Comparison of ENCODE assay signal across 3 worm cellular contexts in genomic region chrII:3520988-3521850, ce11.
A peak's percentile ranks its signal among the peaks of the same experiment; 100 is the strongest.
TF ChIP-seq lines count a peak whose summit lies in the region.

TSS of gene W09G10.9 (plus strand) at chrII:3521800.

TF ChIP-seq in whole organism, L1 larva, 84 proteins besides CTCF, POLR2A, EP300 and RAD21 (continued from another document and continues in another):
- peak; percentile 63 for TF ChIP-seq nhr-85 (tag; lab: Kevin White, UChicago)
- peak; percentile 88 for TF ChIP-seq nhr-19 (GFP tag; conservative IDR thresholded peaks at IDR 0.05; lab: Robert Waterston, UW)
- peak; percentile 27 for TF ChIP-seq zip-4 (GFP tag; optimal IDR thresholded peaks at IDR 0.05; lab: Kevin White, UChicago)
- TF ChIP-seq mep-1 (tag; optimal IDR thresholded peaks at IDR 0.05; lab: Kevin White, UChicago): peak; percentile 23
- peak; percentile 76 for TF ChIP-seq isw-1 (GFP tag; IDR thresholded peaks at IDR 0.05; lab: Robert Waterston, UW)
- peak; percentile 48 for TF ChIP-seq F16B12.6 (tag; optimal IDR thresholded peaks at IDR 0.05; lab: Kevin White, UChicago)
- TF ChIP-seq nhr-90 (tag; optimal IDR thresholded peaks at IDR 0.05; lab: Kevin White, UChicago; ENCODE audit: poor library complexity): peak; percentile 60
- no peak for TF ChIP-seq mef-2 (tag; optimal IDR thresholded peaks at IDR 0.05; lab: Kevin White, UChicago)
- TF ChIP-seq unc-130 (tag; optimal IDR thresholded peaks at IDR 0.05; lab: Kevin White, UChicago): peak; percentile 10
- TF ChIP-seq C16A3.4 (tag; optimal IDR thresholded peaks at IDR 0.05; lab: Kevin White, UChicago): peak; percentile 41
- peak; percentile 80 for TF ChIP-seq nhr-71 (tag; optimal IDR thresholded peaks at IDR 0.05; lab: Kevin White, UChicago)
- no peak for TF ChIP-seq ces-1 (GFP tag; optimal IDR thresholded peaks at IDR 0.05; lab: Kevin White, UChicago)
- TF ChIP-seq lin-39 (tag; optimal IDR thresholded peaks at IDR 0.05; lab: Kevin White, UChicago): no peak
- peak; percentile 79 for TF ChIP-seq rnt-1 (tag; optimal IDR thresholded peaks at IDR 0.05; lab: Kevin White, UChicago)
- TF ChIP-seq blmp-1 (tag; optimal IDR thresholded peaks at IDR 0.05; lab: Kevin White, UChicago): no peak
- TF ChIP-seq pax-3 (tag; optimal IDR thresholded peaks at IDR 0.05; lab: Kevin White, UChicago): no peak
- TF ChIP-seq zag-1 (tag; optimal IDR thresholded peaks at IDR 0.05; lab: Kevin White, UChicago): no peak
- no peak for TF ChIP-seq nhr-84 (tag; optimal IDR thresholded peaks at IDR 0.05; lab: Kevin White, UChicago)
- TF ChIP-seq fkh-10 (GFP tag; optimal IDR thresholded peaks at IDR 0.05; lab: Kevin White, UChicago): peak; percentile 14
- peak; percentile 72 for TF ChIP-seq xbp-1 (tag; optimal IDR thresholded peaks at IDR 0.05; lab: Kevin White, UChicago)
- TF ChIP-seq sox-4 (tag; optimal IDR thresholded peaks at IDR 0.05; lab: Kevin White, UChicago): no peak
- peak in 1 of 2 experiments; percentile 56 for TF ChIP-seq ztf-11 (tag; optimal IDR thresholded peaks at IDR 0.05; lab: Kevin White, UChicago)
- peak; percentile 78 for TF ChIP-seq fkh-8 (tag; optimal IDR thresholded peaks at IDR 0.05; lab: Kevin White, UChicago)
- peak; percentile 38 to 53 for TF ChIP-seq efl-1 (optimal IDR thresholded peaks at IDR 0.05; lab: Kevin White, UChicago)
- TF ChIP-seq efl-1 (GFP tag; optimal IDR thresholded peaks at IDR 0.05 in 1 of 2; lab: Kevin White, UChicago): peak; percentile 29 to 93
- TF ChIP-seq nhr-11 (tag; optimal IDR thresholded peaks at IDR 0.05; lab: Kevin White, UChicago): no peak
- TF ChIP-seq ceh-82 (tag; optimal IDR thresholded peaks at IDR 0.05; lab: Kevin White, UChicago): peak; percentile 46 to 63 (median 62)
- no peak for TF ChIP-seq nhr-12 (tag; optimal IDR thresholded peaks at IDR 0.05; lab: Kevin White, UChicago)
- TF ChIP-seq lin-14 (GFP tag; optimal IDR thresholded peaks at IDR 0.05; lab: Kevin White, UChicago): peak; percentile 71
- TF ChIP-seq unc-86 (tag; optimal IDR thresholded peaks at IDR 0.05; lab: Kevin White, UChicago): peak; percentile 55
- TF ChIP-seq lin-13 (GFP tag; optimal IDR thresholded peaks at IDR 0.05; lab: Kevin White, UChicago): peak; percentile 32
- TF ChIP-seq dsc-1 (tag; optimal IDR thresholded peaks at IDR 0.05; lab: Kevin White, UChicago): peak; percentile 77
- TF ChIP-seq lin-35 (GFP tag; optimal IDR thresholded peaks at IDR 0.05; lab: Kevin White, UChicago): peak; percentile 22 to 69
- peak in 2 of 6 experiments; percentile 4 to 19 for TF ChIP-seq elt-3 (tag; optimal IDR thresholded peaks at IDR 0.05; lab: Kevin White, UChicago)
- TF ChIP-seq unc-30 (tag; optimal IDR thresholded peaks at IDR 0.05; lab: Kevin White, UChicago): no peak
- TF ChIP-seq irx-1 (tag; optimal IDR thresholded peaks at IDR 0.05; lab: Kevin White, UChicago): peak; percentile 40
- TF ChIP-seq aly-2 (tag; optimal IDR thresholded peaks at IDR 0.05; lab: Kevin White, UChicago): no peak
- peak; percentile 72 to 77 for TF ChIP-seq lsy-2 (tag; optimal IDR thresholded peaks at IDR 0.05; lab: Kevin White, UChicago)
- TF ChIP-seq nhr-47 (tag; optimal IDR thresholded peaks at IDR 0.05; lab: Kevin White, UChicago): peak; percentile 84
- peak; percentile 73 for TF ChIP-seq ceh-88 (GFP tag; IDR thresholded peaks at IDR 0.05; lab: Robert Waterston, UW)
- peak; percentile 71 for TF ChIP-seq swsn-7 (tag; optimal IDR thresholded peaks at IDR 0.05; lab: Kevin White, UChicago)
- peak; percentile 41 for TF ChIP-seq skn-1 (tag; optimal IDR thresholded peaks at IDR 0.05; lab: Kevin White, UChicago)
- peak; percentile 13 for TF ChIP-seq lin-15B (tag; optimal IDR thresholded peaks at IDR 0.05; lab: Kevin White, UChicago)
- peak; percentile 78 for TF ChIP-seq nhr-20 (tag; optimal IDR thresholded peaks at IDR 0.05; lab: Kevin White, UChicago)
- peak; percentile 54 for TF ChIP-seq egl-13 (tag; optimal IDR thresholded peaks at IDR 0.05; lab: Kevin White, UChicago)

TF ChIP-seq in whole organism, L3 larva, 47 proteins besides CTCF, POLR2A, EP300 and RAD21 (continued from another document):
- TF ChIP-seq lin-39 (tag; optimal IDR thresholded peaks at IDR 0.05; lab: Kevin White, UChicago) (peak; percentile 31), nhr-25 (tag; optimal IDR thresholded peaks at IDR 0.05; lab: Kevin White, UChicago) (peak; percentile 3)

TF ChIP-seq in whole organism, young adult, 124 proteins besides CTCF, POLR2A, EP300 and RAD21 (continued from another document and continues in another):
- TF ChIP-seq lin-40 (tag; optimal IDR thresholded peaks at IDR 0.05; lab: Kevin White, UChicago) (peak; percentile 61), hsf-1 (GFP tag; IDR thresholded peaks at IDR 0.05; lab: Robert Waterston, UW) (no peak), pha-4 (tag; optimal IDR thresholded peaks at IDR 0.05; lab: Kevin White, UChicago) (no peak), madf-10 (tag; optimal IDR thresholded peaks at IDR 0.05; lab: Kevin White, UChicago) (peak; percentile 44), him-1 (tag; optimal IDR thresholded peaks at IDR 0.05; lab: Kevin White, UChicago) (no peak), ceh-79 (tag; optimal IDR thresholded peaks at IDR 0.05; lab: Kevin White, UChicago) (no peak), ztf-28 (GFP tag; IDR thresholded peaks at IDR 0.05; lab: Robert Waterston, UW) (peak; percentile 70; the same call in 1 of the 2 replicates), sea-2 (GFP tag; IDR thresholded peaks at IDR 0.05; lab: Robert Waterston, UW) (no peak), hrde-1 (tag; optimal IDR thresholded peaks at IDR 0.05; lab: Kevin White, UChicago; ENCODE audit: borderline replicate concordance) (peak; percentile 4), rcor-1 (GFP tag; IDR thresholded peaks at IDR 0.05; lab: Robert Waterston, UW) (peak; percentile 82), cebp-1 (GFP tag; IDR thresholded peaks at IDR 0.05; lab: Robert Waterston, UW) (no peak), cebp-1 (tag; optimal IDR thresholded peaks at IDR 0.05; lab: Kevin White, UChicago) (peak; percentile 65), zim-3 (tag; optimal IDR thresholded peaks at IDR 0.05; lab: Kevin White, UChicago) (no peak), B0035.1 (tag; optimal IDR thresholded peaks at IDR 0.05; lab: Kevin White, UChicago) (peak; percentile 18), pbrm-1 (GFP tag; IDR thresholded peaks at IDR 0.05; lab: Robert Waterston, UW) (peak; percentile 91), snpc-3.4 (tag; optimal IDR thresholded peaks at IDR 0.05; lab: Kevin White, UChicago) (peak; percentile 43), hlh-26 (GFP tag; conservative IDR thresholded peaks at IDR 0.05; lab: Robert Waterston, UW) (no peak), unc-62 (GFP tag; optimal IDR thresholded peaks at IDR 0.05; lab: Kevin White, UChicago) (no peak), hmg-1.2 (GFP tag; IDR thresholded peaks at IDR 0.05; lab: Robert Waterston, UW) (peak; percentile 93), F57A8.1 (GFP tag; optimal IDR thresholded peaks at IDR 0.05; lab: Kevin White, UChicago) (no peak), T26A5.8 (tag; optimal IDR thresholded peaks at IDR 0.05; lab: Kevin White, UChicago) (no peak), nhr-90 (tag; optimal IDR thresholded peaks at IDR 0.05; lab: Kevin White, UChicago) (peak; percentile 44), D2030.7 (GFP tag; IDR thresholded peaks at IDR 0.05; lab: Robert Waterston, UW) (peak; percentile 89), hlh-12 (tag; optimal IDR thresholded peaks at IDR 0.05; lab: Kevin White, UChicago) (no peak), ztf-25 (GFP tag; IDR thresholded peaks at IDR 0.05; lab: Robert Waterston, UW) (peak; percentile 77; the same call in 1 of the 2 replicates), somi-1 (GFP tag; optimal IDR thresholded peaks at IDR 0.05; lab: Kevin White, UChicago) (no peak), lin-35 (GFP tag; optimal IDR thresholded peaks at IDR 0.05; lab: Kevin White, UChicago) (no peak), Y56A3A.18 (GFP tag; IDR thresholded peaks at IDR 0.05; lab: Robert Waterston, UW) (0 out of 2 replicates have a peak, but pooled peaks have one; percentile 15), B0336.3 (GFP tag; IDR thresholded peaks at IDR 0.05; lab: Robert Waterston, UW) (peak; percentile 49; the same call in 1 of the 2 replicates), K11D2.4 (GFP tag; IDR thresholded peaks at IDR 0.05; lab: Robert Waterston, UW) (peak; percentile 84), F39B2.1 (GFP tag; IDR thresholded peaks at IDR 0.05; lab: Robert Waterston, UW) (no peak), bed-2 (GFP tag; IDR thresholded peaks at IDR 0.05; lab: Robert Waterston, UW) (no peak), attf-5 (GFP tag; optimal IDR thresholded peaks at IDR 0.05; lab: Kevin White, UChicago) (peak; percentile 71), unc-130 (GFP tag; optimal IDR thresholded peaks at IDR 0.05; lab: Kevin White, UChicago) (no peak), F22D6.2 (tag; optimal IDR thresholded peaks at IDR 0.05; lab: Kevin White, UChicago) (no peak), lir-1 (GFP tag; conservative IDR thresholded peaks at IDR 0.05; lab: Robert Waterston, UW) (peak; percentile 68; the same call in 1 of the 2 replicates), dox-1 (GFP tag; IDR thresholded peaks at IDR 0.05; lab: Robert Waterston, UW) (peak; percentile 91), rec-8 (tag; optimal IDR thresholded peaks at IDR 0.05; lab: Kevin White, UChicago) (peak in 1 of 2 experiments; percentile 30), snpc-4 (GFP tag; optimal IDR thresholded peaks at IDR 0.05; lab: Kevin White, UChicago) (peak; percentile 1), snpc-4 (tag; optimal IDR thresholded peaks at IDR 0.05; lab: Kevin White, UChicago) (peak in 2 of 4 experiments; percentile 47 to 52), atf-7 (tag; optimal IDR thresholded peaks at IDR 0.05; lab: Kevin White, UChicago) (peak; percentile 23), dpl-1 (GFP tag; optimal IDR thresholded peaks at IDR 0.05; lab: Kevin White, UChicago) (no peak), efl-1 (GFP tag; optimal IDR thresholded peaks at IDR 0.05; lab: Kevin White, UChicago) (no peak), F37B4.10 (GFP tag; IDR thresholded peaks at IDR 0.05; lab: Robert Waterston, UW) (no peak), ccch-3 (GFP tag; optimal IDR thresholded peaks at IDR 0.05; lab: Kevin White, UChicago) (no peak), let-607 (tag; optimal IDR thresholded peaks at IDR 0.05; lab: Kevin White, UChicago) (no peak), cebp-2 (GFP tag; IDR thresholded peaks at IDR 0.05; lab: Robert Waterston, UW) (no peak), lag-1 (GFP tag; IDR thresholded peaks at IDR 0.05; lab: Robert Waterston, UW) (no peak), fkh-3 (tag; optimal IDR thresholded peaks at IDR 0.05; lab: Kevin White, UChicago) (no peak), sdz-38 (tag; optimal IDR thresholded peaks at IDR 0.05; lab: Kevin White, UChicago) (no peak), ZK185.1 (tag; optimal IDR thresholded peaks at IDR 0.05; lab: Kevin White, UChicago; ENCODE audit: poor library complexity, severe bottlenecking) (peak; percentile 71), zfh-2 (GFP tag; conservative IDR thresholded peaks at IDR 0.05; lab: Robert Waterston, UW) (peak; percentile 82), ztf-18 (tag; optimal IDR thresholded peaks at IDR 0.05; lab: Kevin White, UChicago) (peak; percentile 23), ama-1 (optimal IDR thresholded peaks at IDR 0.05; lab: Kevin White, UChicago) (no peak), ama-1 (GFP tag; optimal IDR thresholded peaks at IDR 0.05; lab: Kevin White, UChicago) (peak in 1 of 2 experiments; percentile 44), F49E8.2 (tag; optimal IDR thresholded peaks at IDR 0.05; lab: Kevin White, UChicago; ENCODE audit: insufficient read depth) (no peak), bed-1 (GFP tag; IDR thresholded peaks at IDR 0.05; lab: Robert Waterston, UW) (no peak), T07F8.4 (tag; optimal IDR thresholded peaks at IDR 0.05; lab: Kevin White, UChicago) (no peak), egl-18 (GFP tag; IDR thresholded peaks at IDR 0.05; lab: Robert Waterston, UW) (no peak), nfya-1 (tag; optimal IDR thresholded peaks at IDR 0.05; lab: Kevin White, UChicago; ENCODE audit: borderline replicate concordance, insufficient read depth) (no peak), F10E7.11 (tag; optimal IDR thresholded peaks at IDR 0.05; lab: Kevin White, UChicago) (no peak), Y53F4B.3 (GFP tag; IDR thresholded peaks at IDR 0.05; lab: Robert Waterston, UW) (peak; percentile 44; the same call in 1 of the 2 replicates), madf-8 (GFP tag; conservative IDR thresholded peaks at IDR 0.05; lab: Robert Waterston, UW) (no peak; the same call in 1 of the 2 replicates), Y95B8A.8 (GFP tag; IDR thresholded peaks at IDR 0.05; lab: Robert Waterston, UW) (peak; percentile 83), ceh-40 (GFP tag; IDR thresholded peaks at IDR 0.05; lab: Robert Waterston, UW) (peak; percentile 36; the same call in 1 of the 2 replicates), ceh-27 (GFP tag; optimal IDR thresholded peaks at IDR 0.05; lab: Kevin White, UChicago) (peak; percentile 74), akir-1 (GFP tag; optimal IDR thresholded peaks at IDR 0.05; lab: Kevin White, UChicago) (no peak), tbp1 (GFP tag; optimal IDR thresholded peaks at IDR 0.05; lab: Kevin White, UChicago) (peak; percentile 90), sptf-2 (GFP tag; optimal IDR thresholded peaks at IDR 0.05; lab: Kevin White, UChicago) (no peak), B0261.1 (tag; optimal IDR thresholded peaks at IDR 0.05; lab: Kevin White, UChicago) (peak; percentile 84), ztf-6 (GFP tag; IDR thresholded peaks at IDR 0.05; lab: Robert Waterston, UW) (0 out of 2 replicates have a peak, but pooled peaks have one; percentile 56), ceh-58 (GFP tag; IDR thresholded peaks at IDR 0.05; lab: Robert Waterston, UW) (0 out of 2 replicates have a peak, but pooled peaks have one; percentile 40), aptf-2 (GFP tag; conservative IDR thresholded peaks at IDR 0.05; lab: Robert Waterston, UW) (no peak), chd-7 (tag; optimal IDR thresholded peaks at IDR 0.05; lab: Kevin White, UChicago) (peak; percentile 14), nhr-80 (tag; optimal IDR thresholded peaks at IDR 0.05; lab: Kevin White, UChicago) (peak; percentile 12), F33H1.4 (GFP tag; IDR thresholded peaks at IDR 0.05; lab: Robert Waterston, UW) (peak; percentile 61), mxl-1 (tag; optimal IDR thresholded peaks at IDR 0.05; lab: Kevin White, UChicago) (no peak), ztf-22 (GFP tag; optimal IDR thresholded peaks at IDR 0.05; lab: Kevin White, UChicago) (no peak), aptf-3 (GFP tag; IDR thresholded peaks at IDR 0.05; lab: Robert Waterston, UW) (no peak), rpc-1 (optimal IDR thresholded peaks at IDR 0.05; lab: Kevin White, UChicago) (peak; percentile 68), rpc-1 (tag; optimal IDR thresholded peaks at IDR 0.05; lab: Kevin White, UChicago) (peak; percentile 73), lsl-1 (GFP tag; optimal IDR thresholded peaks at IDR 0.05; lab: Kevin White, UChicago) (peak; percentile 56), egrh-3 (GFP tag; IDR thresholded peaks at IDR 0.05; lab: Robert Waterston, UW) (peak; percentile 52), ztf-3 (GFP tag; optimal IDR thresholded peaks at IDR 0.05; lab: Kevin White, UChicago) (no peak), F52B5.7 (tag; optimal IDR thresholded peaks at IDR 0.05; lab: Kevin White, UChicago) (peak; percentile 28), Y79H2A.3 (GFP tag; conservative IDR thresholded peaks at IDR 0.05; lab: Robert Waterston, UW) (0 out of 2 replicates have a peak, but pooled peaks have one; percentile 65), C06A6.2 (GFP tag; conservative IDR thresholded peaks at IDR 0.05; lab: Robert Waterston, UW) (0 out of 2 replicates have a peak, but pooled peaks have one; percentile 45), let-526 (GFP tag; IDR thresholded peaks at IDR 0.05; lab: Robert Waterston, UW) (peak; percentile 58; the same call in 1 of the 2 replicates), snpc-1.1 (tag; optimal IDR thresholded peaks at IDR 0.05; lab: Kevin White, UChicago; ENCODE audit: insufficient read depth) (peak; percentile 11)
